Worm (Caenorhabditis elegans): ENCODE measurements around the gene W02F12.8.

ce11 chrV:6690075-6690474 is 4.5 kb downstream of the W02F12.8 start:
- no peak for TF ChIP-seq ama-1 (optimal IDR thresholded peaks at IDR 0.05)
- no peak for TF ChIP-seq ama-1 (GFP tag; optimal IDR thresholded peaks at IDR 0.05)
- no peak for TF ChIP-seq nhr-120 (GFP tag; IDR thresholded peaks at IDR 0.05)
- TF ChIP-seq unc-130 (GFP tag; optimal IDR thresholded peaks at IDR 0.05) = no peak
- TF ChIP-seq nhr-90 (tag; optimal IDR thresholded peaks at IDR 0.05) = no peak

Measured in whole organism, young adult.